Worm (Caenorhabditis elegans): Measurements from ENCODE around the gene T22G5.1.

T22G5.1 gene

DNA sequence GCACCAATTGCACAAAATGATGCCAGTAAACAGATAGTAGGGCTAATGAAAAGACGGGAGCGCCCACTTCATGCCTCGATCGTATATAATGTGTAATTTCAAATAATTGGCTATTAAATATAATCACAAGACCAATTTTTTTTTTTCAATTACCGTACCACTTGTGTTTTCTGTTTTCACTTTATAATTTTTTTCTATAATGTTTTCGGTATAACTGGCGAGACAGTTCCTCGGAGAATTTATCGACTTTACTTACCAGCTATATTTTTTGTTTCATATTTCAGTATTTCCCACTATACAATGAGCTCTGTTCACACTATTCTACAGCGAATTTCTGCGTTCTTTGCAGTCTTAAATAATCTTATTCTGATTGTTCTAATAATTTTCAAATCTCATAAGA, 39.6 kb downstream of the T22G5.1 start, which contains the start of gene str-252:
Gene str-252 (plus strand): TSS at position 301 of the 400 bp plus-strand sequence.
- no peak for TF ChIP-seq zfp-2 (tag; optimal IDR thresholded peaks at IDR 0.05)
- TF ChIP-seq lin-29 (GFP tag; IDR thresholded peaks at IDR 0.05) = no peak
- TF ChIP-seq nhr-237 (tag; optimal IDR thresholded peaks at IDR 0.05) = no peak
- no peak for TF ChIP-seq F49E8.2 (tag; optimal IDR thresholded peaks at IDR 0.05; ENCODE audit: borderline replicate concordance)
- no peak for TF ChIP-seq fos-1 (tag; optimal IDR thresholded peaks at IDR 0.05)
- no peak for TF ChIP-seq unc-130 (GFP tag; optimal IDR thresholded peaks at IDR 0.05)
- TF ChIP-seq jun-1 (tag; optimal IDR thresholded peaks at IDR 0.05) = no peak

DNA sequence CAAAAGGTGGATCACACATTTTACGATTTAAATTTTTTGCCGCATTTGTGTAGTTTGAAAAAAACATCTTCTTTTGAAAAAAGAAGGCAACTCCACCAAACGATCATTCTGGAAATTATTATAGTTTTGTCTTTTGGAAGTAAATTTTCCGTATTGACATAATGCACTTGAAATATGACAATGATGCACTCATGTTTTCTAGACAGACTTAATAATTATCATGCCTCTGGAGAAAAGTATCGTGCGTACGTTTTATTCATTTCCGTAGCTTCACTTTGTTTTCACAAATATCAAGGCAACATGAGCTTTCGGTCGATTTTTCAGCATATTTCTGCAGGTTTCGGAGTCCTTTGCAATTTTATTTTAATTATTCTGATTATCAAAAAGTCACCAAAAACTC, 41.7 kb downstream of the T22G5.1 start, which contains the start of gene str-250:
Gene str-250 (plus strand): TSS at position 301 of the 400 bp plus-strand sequence.
- TF ChIP-seq lsy-2 (tag; optimal IDR thresholded peaks at IDR 0.05) = no peak
- no peak for TF ChIP-seq hlh-11 (tag; optimal IDR thresholded peaks at IDR 0.05)
- no peak for TF ChIP-seq mep-1 (tag; optimal IDR thresholded peaks at IDR 0.05)
- no peak for TF ChIP-seq aly-2 (tag; optimal IDR thresholded peaks at IDR 0.05)
- no peak for TF ChIP-seq mdl-1 (tag; optimal IDR thresholded peaks at IDR 0.05)
- TF ChIP-seq zfp-2 (tag; optimal IDR thresholded peaks at IDR 0.05) = no peak
- TF ChIP-seq hif-1 (tag; optimal IDR thresholded peaks at IDR 0.05) = no peak
- no peak for TF ChIP-seq Y48G9A.11 (GFP tag; IDR thresholded peaks at IDR 0.05)
- TF ChIP-seq lin-1 (GFP tag; IDR thresholded peaks at IDR 0.05) = no peak

DNA sequence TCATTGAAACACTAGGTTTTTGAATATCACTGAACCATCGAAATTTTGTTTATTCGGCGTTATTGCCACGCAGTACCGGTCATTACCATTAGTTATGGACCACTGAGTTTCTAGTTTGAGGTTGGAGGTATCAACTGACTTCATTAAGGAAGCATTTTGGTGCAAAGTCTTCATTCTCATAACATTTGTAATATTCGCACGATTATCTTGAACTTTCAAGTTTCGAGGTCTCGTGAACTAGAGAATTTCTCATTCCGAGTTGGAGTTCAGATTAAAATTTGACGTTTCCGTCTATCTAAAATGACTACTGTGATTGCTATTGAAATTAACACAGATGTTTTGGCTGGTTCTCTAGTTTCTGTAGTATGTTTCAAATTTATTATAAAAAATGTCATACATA, 44.1 kb downstream of the T22G5.1 start, which contains the start of gene srx-42:
Gene srx-42 (plus strand): TSS at position 301 of the 400 bp plus-strand sequence.
- TF ChIP-seq zip-2 (tag; optimal IDR thresholded peaks at IDR 0.05) = no peak
- no peak for TF ChIP-seq daf-8 (GFP tag; IDR thresholded peaks at IDR 0.05)
- no peak for TF ChIP-seq ama-1 (optimal IDR thresholded peaks at IDR 0.05)
- TF ChIP-seq lir-3 (tag; optimal IDR thresholded peaks at IDR 0.05) = no peak
- no peak for TF ChIP-seq zfp-3 (GFP tag; conservative IDR thresholded peaks at IDR 0.05)
- TF ChIP-seq saeg-2 (GFP tag; IDR thresholded peaks at IDR 0.05) = no peak
- no peak for TF ChIP-seq cey-2 (tag; optimal IDR thresholded peaks at IDR 0.05; ENCODE audit: borderline replicate concordance, insufficient read depth)
- no peak for TF ChIP-seq nhr-237 (tag; optimal IDR thresholded peaks at IDR 0.05)
- no peak for TF ChIP-seq F49E8.2 (tag; optimal IDR thresholded peaks at IDR 0.05; ENCODE audit: borderline replicate concordance)
- TF ChIP-seq php-3 (GFP tag; IDR thresholded peaks at IDR 0.05) = no peak
- no peak for TF ChIP-seq daf-16 (GFP tag; optimal IDR thresholded peaks at IDR 0.05)
- no peak for TF ChIP-seq daf-16 (tag; optimal IDR thresholded peaks at IDR 0.05)
- no peak for TF ChIP-seq ceh-20 (GFP tag; IDR thresholded peaks at IDR 0.05)
- TF ChIP-seq R02D3.7 (tag; optimal IDR thresholded peaks at IDR 0.05) = no peak
- no peak for TF ChIP-seq nhr-111 (GFP tag; optimal IDR thresholded peaks at IDR 0.05)
- no peak for TF ChIP-seq mep-1 (tag; optimal IDR thresholded peaks at IDR 0.05)
- no peak for TF ChIP-seq snpc-4 (tag; optimal IDR thresholded peaks at IDR 0.05)
- no peak for TF ChIP-seq F10B5.3 (tag; optimal IDR thresholded peaks at IDR 0.05)
- no peak for TF ChIP-seq tra-1 (GFP tag; IDR thresholded peaks at IDR 0.05)

DNA sequence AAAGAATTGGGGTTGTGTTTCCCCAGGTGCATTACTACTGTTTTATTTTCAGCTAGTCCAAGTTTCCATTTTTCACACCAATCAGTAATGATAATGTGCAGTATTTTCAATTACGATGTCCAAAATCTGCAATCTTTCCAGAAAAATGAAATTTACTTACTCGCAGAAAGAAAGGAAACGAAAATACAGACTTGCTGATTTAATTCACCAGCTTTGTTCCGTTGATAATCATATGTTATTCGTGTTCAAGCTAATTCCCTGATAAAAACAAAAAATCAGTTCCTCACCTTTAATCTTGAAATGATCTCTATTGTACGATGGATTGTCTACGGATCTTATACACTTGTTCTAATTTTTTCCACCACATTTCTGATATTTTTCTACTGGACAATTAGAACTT, 47.2 kb downstream of the T22G5.1 start, which contains the start of gene srxa-11:
Gene srxa-11 (plus strand): TSS at position 301 of the 400 bp plus-strand sequence.
- TF ChIP-seq lin-39 (tag; optimal IDR thresholded peaks at IDR 0.05) = no peak
- TF ChIP-seq mep-1 (tag; optimal IDR thresholded peaks at IDR 0.05) = no peak
- TF ChIP-seq php-3 (GFP tag; IDR thresholded peaks at IDR 0.05) = no peak
- no peak for TF ChIP-seq aha-1 (tag)
- no peak for TF ChIP-seq nhr-76 (tag; optimal IDR thresholded peaks at IDR 0.05)
- TF ChIP-seq nhr-6 (tag; optimal IDR thresholded peaks at IDR 0.05) = no peak
- no peak for TF ChIP-seq daf-8 (GFP tag; IDR thresholded peaks at IDR 0.05)
- no peak for TF ChIP-seq ceh-20 (GFP tag; IDR thresholded peaks at IDR 0.05)
- no peak for TF ChIP-seq skn-1 (tag; optimal IDR thresholded peaks at IDR 0.05)
- TF ChIP-seq tag-97 (GFP tag; IDR thresholded peaks at IDR 0.05) = no peak
- TF ChIP-seq Y75B8A.6 (GFP tag; IDR thresholded peaks at IDR 0.05) = no peak
- no peak for TF ChIP-seq R02D3.7 (tag; optimal IDR thresholded peaks at IDR 0.05)
- TF ChIP-seq snpc-4 (tag; optimal IDR thresholded peaks at IDR 0.05) = no peak

All from whole organism, L4 larva.